Worm (Caenorhabditis elegans): ENCODE results near the gene C44C10.12.

ce11 chrX:11712230-11712853, 15.5 kb downstream of the C44C10.12 start, which contains the start of gene col-180:
- TF ChIP-seq pha-4 (tag; optimal IDR thresholded peaks at IDR 0.05) (no peak), ces-1 (GFP tag; optimal IDR thresholded peaks at IDR 0.05) (no peak), nhr-12 (tag; optimal IDR thresholded peaks at IDR 0.05) (no peak), ztf-11 (tag; optimal IDR thresholded peaks at IDR 0.05) (no peak), elt-3 (tag; optimal IDR thresholded peaks at IDR 0.05) (no peak), zip-8 (tag; optimal IDR thresholded peaks at IDR 0.05) (no peak), unc-62 (GFP tag; optimal IDR thresholded peaks at IDR 0.05) (no peak), tbx-8 (GFP tag; optimal IDR thresholded peaks at IDR 0.05) (no peak), nhr-237 (tag; optimal IDR thresholded peaks at IDR 0.05) (no peak), nhr-2 (tag; optimal IDR thresholded peaks at IDR 0.05) (no peak), mls-2 (tag; optimal IDR thresholded peaks at IDR 0.05) (no peak)
